Worm (Caenorhabditis elegans) whole organism, L3 larva: ENCODE results near the gene cutl-27.

Source experiments
- nfya-1 ChIP-seq: sonication (generic microtip); optimal IDR thresholded peaks from 2 replicates; lab custom pipeline; 2017; ENCODE audit warnings: missing genetic modification characterization, mild to moderate bottlenecking, missing compliant biosample characterization, antibody characterized with exemption, moderate library complexity; ENCODE audit not compliant: insufficient read depth
- nhr-28 ChIP-seq: fragments of 150-350 bp; optimal IDR thresholded peaks from 2 replicates; lab custom pipeline; 2014; ENCODE audit warnings: missing biosample characterization, missing genetic modification characterization
- unc-62 ChIP-seq: fragments of 150-350 bp; sonication (generic microtip); optimal IDR thresholded peaks from 4 replicates; lab custom pipeline; 2014; ENCODE audit warnings: missing biosample characterization, missing genetic modification reagents, missing genetic modification characterization

ce11 chrIV:11914260-11914836 lies 36.0 kb downstream of the cutl-27 start:
- TF ChIP-seq nhr-28, result no peak
- TF ChIP-seq nfya-1, result no peak
- no peak for TF ChIP-seq unc-62 (GFP tag; lab: Kevin White, UChicago)
